Fruit fly (Drosophila melanogaster): ENCODE results near the gene Alp11.

The Alp11 gene

DNA sequence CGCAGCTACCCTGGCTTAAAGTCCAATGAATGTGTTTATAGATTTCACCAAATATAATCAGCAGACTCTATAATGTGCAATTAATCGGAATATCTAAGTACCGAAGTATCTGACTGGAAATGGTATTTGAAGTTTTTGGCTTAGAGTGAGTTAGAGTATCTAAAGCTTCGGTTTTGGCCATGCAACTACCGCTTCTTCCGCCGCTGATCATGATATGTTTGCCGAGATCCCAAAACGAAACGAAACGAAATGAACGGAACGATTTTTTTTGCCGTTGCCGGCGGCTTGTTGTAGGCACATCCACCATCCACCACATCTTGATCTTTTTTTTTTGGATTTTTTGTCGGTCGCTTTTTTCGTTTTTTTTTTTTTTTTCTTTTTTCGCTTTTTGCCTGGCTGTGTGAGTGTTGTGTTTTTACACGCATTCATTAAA, 35.5 kb downstream of the Alp11 start (continued):
- TF ChIP-seq amos (GFP tag; IDR thresholded peaks at IDR 0.05; ENCODE audit: partially characterized antibody) (no peak), gsb-n (tag; optimal IDR thresholded peaks at IDR 0.05) (peak; percentile 9), Dad (GFP tag; optimal IDR thresholded peaks at IDR 0.05) (peak; percentile 70), CG18262 (tag; optimal IDR thresholded peaks at IDR 0.05) (peak; percentile 66), Dll (GFP tag; IDR thresholded peaks at IDR 0.05; ENCODE audit: partially characterized antibody) (no peak), fd64A (GFP tag; optimal IDR thresholded peaks at IDR 0.05) (peak; percentile 9), CG8765 (GFP tag; IDR thresholded peaks at IDR 0.05) (no peak), CG10321 (GFP tag; IDR thresholded peaks at IDR 0.05) (peak; percentile 50; the same call in 1 of the 2 replicates), PHDP (tag; optimal IDR thresholded peaks at IDR 0.05) (peak; percentile 70), CG17912 (GFP tag; optimal IDR thresholded peaks at IDR 0.05) (no peak), Oaz (GFP tag; IDR thresholded peaks at IDR 0.05) (peak; percentile 50; the same call in 1 of the 2 replicates), dati (GFP tag; IDR thresholded peaks at IDR 0.05) (peak; percentile 52; the same call in 1 of the 2 replicates), CG8478 (optimal IDR thresholded peaks at IDR 0.05) (no peak), Side (GFP tag; optimal IDR thresholded peaks at IDR 0.05) (peak; percentile 87), CG31441 (GFP tag; IDR thresholded peaks at IDR 0.05) (peak; percentile 82), h (optimal IDR thresholded peaks at IDR 0.05) (no peak), al (GFP tag; IDR thresholded peaks at IDR 0.05) (peak; percentile 88), lola (GFP tag; optimal IDR thresholded peaks at IDR 0.05) (peak in 1 of 3 experiments; percentile 21), CG3726 (GFP tag; IDR thresholded peaks at IDR 0.05) (peak; percentile 79), Nf-YC (tag; optimal IDR thresholded peaks at IDR 0.05) (peak; percentile 2), rib (GFP tag; IDR thresholded peaks at IDR 0.05) (peak; percentile 72; the same call in 1 of the 2 replicates), Sry-β (GFP tag; optimal IDR thresholded peaks at IDR 0.05) (no peak), repo (GFP tag; optimal IDR thresholded peaks at IDR 0.05) (peak; percentile 67), CG34224 (GFP tag; IDR thresholded peaks at IDR 0.05; ENCODE audit: partially characterized antibody) (no peak), Atf-2 (GFP tag; optimal IDR thresholded peaks at IDR 0.05) (peak; percentile 42), E2f2 (GFP tag; IDR thresholded peaks at IDR 0.05) (peak; percentile 57), phol (tag; optimal IDR thresholded peaks at IDR 0.05) (peak; percentile 72), zfh1 (GFP tag; IDR thresholded peaks at IDR 0.05) (peak; percentile 82), gem (tag; optimal IDR thresholded peaks at IDR 0.05) (peak; percentile 85), CG15011 (GFP tag; optimal IDR thresholded peaks at IDR 0.05) (peak; percentile 45), Kr (GFP tag; optimal IDR thresholded peaks at IDR 0.05) (no peak), Adf1 (GFP tag; IDR thresholded peaks at IDR 0.05) (peak; percentile 37), wdn (GFP tag; IDR thresholded peaks at IDR 0.05) (peak; percentile 68), bowl (GFP tag; IDR thresholded peaks at IDR 0.05) (peak; percentile 55; the same call in 1 of the 2 replicates), E2f1 (GFP tag; IDR thresholded peaks at IDR 0.05) (peak; percentile 77), nmo (GFP tag; optimal IDR thresholded peaks at IDR 0.05) (peak; percentile 73), croc (GFP tag; conservative IDR thresholded peaks at IDR 0.05) (peak; percentile 70; the same call in 2 of the 3 replicates), CG7556 (GFP tag; optimal IDR thresholded peaks at IDR 0.05) (peak; percentile 71), H2.0 (GFP tag; IDR thresholded peaks at IDR 0.05) (peak; percentile 86), ro (GFP tag; IDR thresholded peaks at IDR 0.05) (0 out of 2 replicates have a peak, but pooled peaks have one; percentile 48), CG10274 (GFP tag; optimal IDR thresholded peaks at IDR 0.05) (peak; percentile 49), emc (GFP tag; optimal IDR thresholded peaks at IDR 0.05) (peak; percentile 56), Meics (GFP tag; optimal IDR thresholded peaks at IDR 0.05) (peak; percentile 75), CG32772 (GFP tag; IDR thresholded peaks at IDR 0.05) (peak; percentile 83), CG1233 (GFP tag; optimal IDR thresholded peaks at IDR 0.05) (peak; percentile 54), CG12219 (GFP tag; optimal IDR thresholded peaks at IDR 0.05) (peak; percentile 75), Fer2 (tag; optimal IDR thresholded peaks at IDR 0.05) (peak; percentile 29), Hsf (GFP tag; optimal IDR thresholded peaks at IDR 0.05) (peak; percentile 72), CG5953 (GFP tag; IDR thresholded peaks at IDR 0.05) (peak; percentile 81), CG34422 (GFP tag; IDR thresholded peaks at IDR 0.05) (peak; percentile 64; the same call in 2 of the 3 replicates), Lhr (GFP tag; optimal IDR thresholded peaks at IDR 0.05) (no peak)

Measured in whole organism, embryonic.